Worm (Caenorhabditis elegans): ENCODE results near the gene clec-226.

Gene clec-226

ce11 chrV:13946385-13947019 is at the start of gene clec-226, which contains the start of gene srx-10:
Gene clec-226, plus strand, starts transcription at chrV:13946969.
Gene srx-10, minus strand, starts transcription at chrV:13946485.
- TF ChIP-seq set-16 (GFP tag; IDR thresholded peaks at IDR 0.05) (no peak), nhr-76 (tag; optimal IDR thresholded peaks at IDR 0.05) (no peak)

- TF ChIP-seq aha-1 (tag) (peak; percentile 49), madf-5 (GFP tag; IDR thresholded peaks at IDR 0.05) (no peak), F10B5.3 (tag; optimal IDR thresholded peaks at IDR 0.05) (no peak), lin-29 (GFP tag; IDR thresholded peaks at IDR 0.05) (no peak), nhr-28 (tag; optimal IDR thresholded peaks at IDR 0.05) (peak; percentile 93), php-3 (GFP tag; IDR thresholded peaks at IDR 0.05) (no peak), egl-27 (tag; optimal IDR thresholded peaks at IDR 0.05) (no peak), cey-2 (tag; optimal IDR thresholded peaks at IDR 0.05; ENCODE audit: borderline replicate concordance, insufficient read depth) (no peak), ama-1 (optimal IDR thresholded peaks at IDR 0.05) (no peak), attf-4 (tag; optimal IDR thresholded peaks at IDR 0.05) (no peak), lim-7 (GFP tag; IDR thresholded peaks at IDR 0.05) (no peak), mes-2 (tag; optimal IDR thresholded peaks at IDR 0.05; ENCODE audit: poor library complexity, severe bottlenecking) (no peak), D1046.2 (GFP tag; IDR thresholded peaks at IDR 0.05) (no peak), lin-38 (GFP tag; IDR thresholded peaks at IDR 0.05) (no peak), zag-1 (tag; optimal IDR thresholded peaks at IDR 0.05) (no peak), nhr-10 (tag; optimal IDR thresholded peaks at IDR 0.05) (no peak), T26A8.4 (GFP tag; IDR thresholded peaks at IDR 0.05) (no peak), gei-8 (GFP tag; optimal IDR thresholded peaks at IDR 0.05) (no peak), saeg-2 (GFP tag; IDR thresholded peaks at IDR 0.05) (0 out of 2 replicates have a peak, but pooled peaks have one; percentile 33), rbr-2 (tag; optimal IDR thresholded peaks at IDR 0.05) (no peak), tag-97 (GFP tag; IDR thresholded peaks at IDR 0.05) (no peak), nhr-41 (GFP tag; IDR thresholded peaks at IDR 0.05) (no peak), nhr-111 (GFP tag; optimal IDR thresholded peaks at IDR 0.05) (no peak), ceh-44 (GFP tag; IDR thresholded peaks at IDR 0.05) (no peak), daf-12 (tag; optimal IDR thresholded peaks at IDR 0.05) (no peak), zip-11 (GFP tag; IDR thresholded peaks at IDR 0.05) (no peak), nhr-25 (tag; optimal IDR thresholded peaks at IDR 0.05; ENCODE audit: borderline replicate concordance, insufficient read depth) (no peak), madf-9 (GFP tag; conservative IDR thresholded peaks at IDR 0.05) (no peak), zfp-3 (GFP tag; conservative IDR thresholded peaks at IDR 0.05) (no peak), fos-1 (tag; optimal IDR thresholded peaks at IDR 0.05) (no peak), spr-1 (tag; optimal IDR thresholded peaks at IDR 0.05) (no peak), unc-130 (GFP tag; optimal IDR thresholded peaks at IDR 0.05) (no peak), duxl-1 (tag; optimal IDR thresholded peaks at IDR 0.05; ENCODE audit: poor library complexity) (no peak), daf-16 (GFP tag; optimal IDR thresholded peaks at IDR 0.05) (no peak), daf-16 (tag; optimal IDR thresholded peaks at IDR 0.05) (peak; percentile 39), pha-4 (GFP tag; IDR thresholded peaks at IDR 0.05) (no peak), pha-4 (tag; optimal IDR thresholded peaks at IDR 0.05) (no peak), pqm-1 (tag; optimal IDR thresholded peaks at IDR 0.05) (peak; percentile 12), fkh-10 (GFP tag; optimal IDR thresholded peaks at IDR 0.05) (no peak), arid-1 (GFP tag; conservative IDR thresholded peaks at IDR 0.05) (no peak), sdz-12 (GFP tag; optimal IDR thresholded peaks at IDR 0.05) (no peak), ztf-7 (tag; optimal IDR thresholded peaks at IDR 0.05) (no peak), nhr-6 (tag; optimal IDR thresholded peaks at IDR 0.05) (no peak), lir-3 (tag; optimal IDR thresholded peaks at IDR 0.05) (no peak), lin-15B (tag; optimal IDR thresholded peaks at IDR 0.05) (no peak), tra-1 (GFP tag; IDR thresholded peaks at IDR 0.05) (no peak), dpl-1 (GFP tag; optimal IDR thresholded peaks at IDR 0.05) (no peak), Y75B8A.6 (GFP tag; IDR thresholded peaks at IDR 0.05) (no peak)
Observed at ce11 chrV:13898356-13898755, 48.4 kb upstream of the clec-226 start, which contains the start of gene cyp-35C1. Gene cyp-35C1, minus strand, starts transcription at chrV:13898487.
